Worm (Caenorhabditis elegans) whole organism, late embryonic: ENCODE measurements around the gene K08F4.3.

Experiments
- C08G9.2 ChIP-seq: sonication (generic microtip); optimal IDR thresholded peaks from 2 replicates; lab custom pipeline; 2016; ENCODE audit warnings: mild to moderate bottlenecking, missing genetic modification characterization, moderate library complexity, missing compliant biosample characterization
- K02D7.2 ChIP-seq: sonication (generic microtip); optimal IDR thresholded peaks from 2 replicates; lab custom pipeline; 2017; ENCODE audit warnings: mild to moderate bottlenecking, missing genetic modification characterization, missing compliant biosample characterization
- K09A11.1 ChIP-seq: sonication (generic microtip); optimal IDR thresholded peaks from 2 replicates; lab custom pipeline; 2017; ENCODE audit warnings: antibody characterized with exemption, mild to moderate bottlenecking, missing genetic modification characterization, missing compliant biosample characterization; ENCODE audit not compliant: insufficient read depth
- T23F11.4 ChIP-seq: fragments of 200-800 bp; sonication (Bioruptor generic); optimal IDR thresholded peaks from 2 replicates; lab custom pipeline; 2018; ENCODE audit warnings: mild to moderate bottlenecking, missing genetic modification characterization, missing compliant biosample characterization
- Y22D7AL.16 ChIP-seq: sonication (generic microtip); optimal IDR thresholded peaks from 2 replicates; lab custom pipeline; 2016; ENCODE audit warnings: missing genetic modification characterization, missing compliant biosample characterization
- ahr-1 ChIP-seq: sonication (generic microtip); optimal IDR thresholded peaks from 2 replicates; lab custom pipeline; 2016; ENCODE audit warnings: missing genetic modification characterization, missing compliant biosample characterization
- ceh-18 ChIP-seq: sonication (generic microtip); optimal IDR thresholded peaks from 2 replicates; lab custom pipeline; 2016; ENCODE audit warnings: missing genetic modification characterization, missing compliant biosample characterization
- ceh-19 ChIP-seq: fragments of 200-800 bp; sonication (Bioruptor generic); optimal IDR thresholded peaks from 2 replicates; lab custom pipeline; 2018; ENCODE audit warnings: mild to moderate bottlenecking, missing genetic modification characterization, missing compliant biosample characterization
- ceh-22 ChIP-seq: sonication (generic microtip); optimal IDR thresholded peaks from 2 replicates; lab custom pipeline; 2017; ENCODE audit warnings: missing biosample characterization, missing genetic modification characterization
- ceh-24 ChIP-seq: sonication (generic microtip); optimal IDR thresholded peaks from 2 replicates; lab custom pipeline; 2016; ENCODE audit warnings: mild to moderate bottlenecking, missing genetic modification characterization, missing compliant biosample characterization
- ceh-30 ChIP-seq: fragments of 150-350 bp; optimal IDR thresholded peaks from 2 replicates; lab custom pipeline; 2014; ENCODE audit warnings: missing biosample characterization, missing genetic modification characterization
- ceh-48 ChIP-seq: sonication (generic microtip); optimal IDR thresholded peaks from 2 replicates; lab custom pipeline; 2016; ENCODE audit warnings: missing genetic modification characterization, inconsistent platforms, missing compliant biosample characterization
- ceh-9 ChIP-seq: sonication (generic microtip); optimal IDR thresholded peaks from 2 replicates; lab custom pipeline; 2016; ENCODE audit warnings: mild to moderate bottlenecking, missing genetic modification characterization, inconsistent platforms, missing compliant biosample characterization
- dve-1 ChIP-seq: sonication (generic microtip); optimal IDR thresholded peaks from 2 replicates; lab custom pipeline; 2017; ENCODE audit warnings: antibody characterized with exemption, mild to moderate bottlenecking, missing genetic modification characterization, missing compliant biosample characterization
- elt-2 ChIP-seq: sonication (generic microtip); optimal IDR thresholded peaks from 2 replicates; lab custom pipeline; 2016; ENCODE audit warnings: missing genetic modification reagents, missing genetic modification characterization, missing compliant biosample characterization
- elt-4 ChIP-seq: sonication (generic microtip); optimal IDR thresholded peaks from 2 replicates; lab custom pipeline; 2016; ENCODE audit warnings: missing genetic modification characterization, missing compliant biosample characterization
- ets-4 ChIP-seq: sonication (generic microtip); optimal IDR thresholded peaks from 2 replicates; lab custom pipeline; 2016; ENCODE audit warnings: missing genetic modification characterization, missing compliant biosample characterization
- eyg-1 ChIP-seq: sonication (generic microtip); optimal IDR thresholded peaks from 2 replicates; lab custom pipeline; 2016; ENCODE audit warnings: missing genotype, missing genetic modification characterization, missing compliant biosample characterization
- fkh-10 ChIP-seq: fragments of 150-350 bp; optimal IDR thresholded peaks from 2 replicates; lab custom pipeline; 2014; ENCODE audit warnings: missing biosample characterization, missing genetic modification reagents, missing genetic modification characterization
- fkh-6 ChIP-seq: sonication (generic microtip); optimal IDR thresholded peaks from 2 replicates; lab custom pipeline; 2016; ENCODE audit warnings: missing genetic modification characterization, missing compliant biosample characterization
- hlh-15 ChIP-seq: sonication (generic microtip); optimal IDR thresholded peaks from 2 replicates; lab custom pipeline; 2016; ENCODE audit warnings: missing genetic modification characterization, missing compliant biosample characterization
- hlh-30 ChIP-seq: sonication (generic microtip); optimal IDR thresholded peaks from 2 replicates; lab custom pipeline; 2017; ENCODE audit warnings: antibody characterized with exemption, missing genetic modification characterization, missing compliant biosample characterization; ENCODE audit not compliant: insufficient read depth
- hlh-6 ChIP-seq: sonication (generic microtip); optimal IDR thresholded peaks from 2 replicates; lab custom pipeline; 2016; ENCODE audit warnings: missing genotype, missing genetic modification characterization, missing compliant biosample characterization
- lim-6 ChIP-seq: sonication (generic microtip); optimal IDR thresholded peaks from 2 replicates; lab custom pipeline; 2016; ENCODE audit warnings: missing genetic modification characterization, missing compliant biosample characterization
- lin-11 ChIP-seq: fragments of 200-800 bp; sonication (Bioruptor generic); optimal IDR thresholded peaks from 2 replicates; lab custom pipeline; 2018; ENCODE audit warnings: mild to moderate bottlenecking, missing genetic modification characterization, missing compliant biosample characterization
- madf-2 ChIP-seq: sonication (generic microtip); optimal IDR thresholded peaks from 2 replicates; lab custom pipeline; 2017; ENCODE audit warnings: missing genetic modification characterization, missing compliant biosample characterization
- mec-3 ChIP-seq: sonication (generic microtip); optimal IDR thresholded peaks from 2 replicates; lab custom pipeline; 2016; ENCODE audit warnings: borderline replicate concordance, missing genetic modification characterization, missing compliant biosample characterization
- npax-4 ChIP-seq: sonication (generic microtip); optimal IDR thresholded peaks from 2 replicates; lab custom pipeline; 2016; ENCODE audit warnings: missing genetic modification characterization, missing compliant biosample characterization
- odd-2 ChIP-seq: sonication (generic microtip); optimal IDR thresholded peaks from 2 replicates; lab custom pipeline; 2017; ENCODE audit warnings: antibody characterized with exemption, mild to moderate bottlenecking, missing genetic modification characterization, missing compliant biosample characterization
- pag-3 ChIP-seq: sonication (generic microtip); optimal IDR thresholded peaks from 2 replicates; lab custom pipeline; 2016; ENCODE audit warnings: missing compliant biosample characterization, missing genetic modification characterization, borderline replicate concordance
- pat-9 ChIP-seq: fragments of 200-800 bp; sonication (Bioruptor generic); optimal IDR thresholded peaks from 2 replicates; lab custom pipeline; 2018; ENCODE audit warnings: mild to moderate bottlenecking, missing genetic modification characterization, moderate library complexity, missing compliant biosample characterization
- pha-2 ChIP-seq: sonication (generic microtip); optimal IDR thresholded peaks from 2 replicates; lab custom pipeline; 2017; ENCODE audit warnings: mild to moderate bottlenecking, missing genetic modification characterization, missing compliant biosample characterization
- pha-4 ChIP-seq: fragments of 150-350 bp; optimal IDR thresholded peaks from 2 replicates; lab custom pipeline; 2018; ENCODE audit warnings: missing biosample characterization, missing genetic modification reagents, missing genetic modification characterization
- pqm-1 ChIP-seq: sonication (generic microtip); optimal IDR thresholded peaks from 2 replicates; lab custom pipeline; 2016; ENCODE audit warnings: missing genetic modification characterization, missing compliant biosample characterization
- ref-2 ChIP-seq: sonication (generic microtip); optimal IDR thresholded peaks from 2 replicates; lab custom pipeline; 2016; ENCODE audit warnings: missing genetic modification characterization, missing compliant biosample characterization
- sdc-2 ChIP-seq: sonication (generic microtip); optimal IDR thresholded peaks from 2 replicates; lab custom pipeline; 2016; ENCODE audit warnings: missing genotype, missing genetic modification characterization, missing compliant biosample characterization
- sox-4 ChIP-seq: sonication (generic microtip); optimal IDR thresholded peaks from 2 replicates; lab custom pipeline; 2017; ENCODE audit warnings: mild to moderate bottlenecking, missing genetic modification characterization, inconsistent platforms, missing compliant biosample characterization
- syd-9 ChIP-seq: sonication (generic microtip); optimal IDR thresholded peaks from 2 replicates; lab custom pipeline; 2016; ENCODE audit warnings: mild to moderate bottlenecking, missing genetic modification characterization, moderate library complexity, missing compliant biosample characterization
- tbx-2 ChIP-seq: sonication (generic microtip); optimal IDR thresholded peaks from 2 replicates; lab custom pipeline; 2016; ENCODE audit warnings: missing genetic modification characterization, missing compliant biosample characterization
- tbx-7 ChIP-seq: sonication (generic microtip); optimal IDR thresholded peaks from 2 replicates; lab custom pipeline; 2016; ENCODE audit warnings: missing genotype, missing genetic modification characterization, missing compliant biosample characterization
- ttx-3 ChIP-seq: sonication (generic microtip); optimal IDR thresholded peaks from 2 replicates; lab custom pipeline; 2016; ENCODE audit warnings: missing genetic modification reagents, missing genetic modification characterization, missing compliant biosample characterization
- unc-42 ChIP-seq: sonication (generic microtip); optimal IDR thresholded peaks from 2 replicates; lab custom pipeline; 2016; ENCODE audit warnings: missing genotype, missing genetic modification characterization, missing compliant biosample characterization
- unc-55 ChIP-seq: sonication (generic microtip); optimal IDR thresholded peaks from 2 replicates; lab custom pipeline; 2017; ENCODE audit warnings: missing biosample characterization, missing genetic modification reagents, missing genetic modification characterization
- zip-5 ChIP-seq: sonication (generic microtip); optimal IDR thresholded peaks from 2 replicates; lab custom pipeline; 2016; ENCODE audit warnings: missing genetic modification characterization, missing compliant biosample characterization
- ztf-16 ChIP-seq: sonication (generic microtip); optimal IDR thresholded peaks from 2 replicates; lab custom pipeline; 2017; ENCODE audit warnings: missing genetic modification characterization, missing compliant biosample characterization

K08F4.3 gene

ce11 chrIV:10164086-10164485, 35.0 kb downstream of the K08F4.3 start:
- TF ChIP-seq eyg-1 (tag; lab: Kevin White, UChicago): no peak

- peak; percentile 100 for TF ChIP-seq unc-42 (tag; lab: Kevin White, UChicago)
- TF ChIP-seq K02D7.2 (tag; lab: Kevin White, UChicago): no peak
Measured at ce11 chrIV:10170808-10171207, 41.8 kb downstream of the K08F4.3 start.

ce11 chrIV:10174328-10174727, 45.3 kb downstream of the K08F4.3 start, which contains the start of gene pxf-1:
pxf-1 (minus strand) TSS chrIV:10174341.
- peak; percentile 24 for TF ChIP-seq unc-42 (tag; lab: Kevin White, UChicago)
- no peak for TF ChIP-seq ahr-1 (tag; lab: Kevin White, UChicago)

- TF ChIP-seq ceh-19 (GFP tag; lab: Kevin White, UChicago) (no peak), lin-11 (tag; lab: Kevin White, UChicago) (no peak), hlh-15 (tag; lab: Kevin White, UChicago) (no peak), madf-2 (tag; lab: Kevin White, UChicago) (no peak), sdc-2 (tag; lab: Kevin White, UChicago) (no peak), pag-3 (tag; lab: Kevin White, UChicago) (no peak), ztf-16 (no peak), K02D7.2 (tag; lab: Kevin White, UChicago) (no peak), pqm-1 (tag; lab: Kevin White, UChicago) (peak; percentile 25), ref-2 (tag; lab: Kevin White, UChicago) (no peak), ceh-9 (tag; lab: Kevin White, UChicago) (no peak), syd-9 (tag; lab: Kevin White, UChicago) (peak; percentile 9), dve-1 (tag; lab: Kevin White, UChicago) (no peak), npax-4 (tag; lab: Kevin White, UChicago) (no peak), ceh-18 (no peak), T23F11.4 (GFP tag; lab: Kevin White, UChicago) (no peak), fkh-6 (tag; lab: Kevin White, UChicago) (no peak), ttx-3 (no peak), mec-3 (tag; lab: Kevin White, UChicago) (no peak), C08G9.2 (tag; lab: Kevin White, UChicago) (peak; percentile 50), Y22D7AL.16 (tag; lab: Kevin White, UChicago) (no peak), K09A11.1 (tag; lab: Kevin White, UChicago) (no peak), unc-55 (GFP tag; lab: Kevin White, UChicago) (no peak), ceh-30 (tag; lab: Kevin White, UChicago) (no peak), ceh-22 (tag; lab: Kevin White, UChicago) (no peak), odd-2 (no peak), tbx-2 (tag; lab: Kevin White, UChicago) (peak; percentile 47), pat-9 (no peak), hlh-6 (no peak), lim-6 (no peak), ceh-48 (tag; lab: Kevin White, UChicago) (no peak), elt-4 (tag; lab: Kevin White, UChicago) (no peak), eyg-1 (tag; lab: Kevin White, UChicago) (no peak), sox-4 (tag; lab: Kevin White, UChicago) (no peak), elt-2 (tag; lab: Kevin White, UChicago) (peak; percentile 92), pha-4 (tag; lab: Kevin White, UChicago) (no peak), pha-2 (tag; lab: Kevin White, UChicago) (no peak), ceh-24 (tag; lab: Kevin White, UChicago) (no peak), ets-4 (tag; lab: Kevin White, UChicago) (no peak), zip-5 (tag; lab: Kevin White, UChicago) (no peak), fkh-10 (GFP tag; lab: Kevin White, UChicago) (no peak), hlh-30 (tag; lab: Kevin White, UChicago) (no peak), tbx-7 (tag; lab: Kevin White, UChicago) (no peak)
Measured at ce11 chrIV:10174932-10175732, 46.1 kb downstream of the K08F4.3 start.
